Fruit fly (Drosophila melanogaster): ENCODE measurements around the gene Nepl13.

DNA sequence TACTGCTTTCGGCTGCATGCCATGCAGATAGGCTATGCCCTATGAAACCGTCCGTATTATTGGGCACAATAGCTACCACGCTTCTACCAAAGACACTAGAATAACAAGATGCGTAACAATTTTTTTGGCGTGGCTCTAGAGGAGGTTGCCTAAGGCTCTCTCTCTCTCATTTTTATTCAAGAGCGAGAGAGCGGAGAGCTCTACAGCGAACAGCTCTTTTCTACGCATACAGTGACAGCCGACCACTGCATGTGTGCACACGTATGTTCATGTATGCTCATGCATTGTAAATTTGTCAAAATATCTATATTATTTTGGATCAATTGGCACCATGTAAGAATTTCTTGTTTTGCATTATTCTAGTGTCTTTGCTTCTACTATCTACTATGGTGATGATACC, 27.9 kb downstream of the Nepl13 start:
- TF ChIP-seq Pif1A (GFP tag; optimal IDR thresholded peaks at IDR 0.05) (no peak), Ets98B (GFP tag; IDR thresholded peaks at IDR 0.05) (no peak)

Measured in whole organism, pupa.